Worm (Caenorhabditis elegans) whole organism, L3 larva: ENCODE results near the gene znf-593.

ENCODE experiments used
- R02D3.7 ChIP-seq: fragments of 150-350 bp; optimal IDR thresholded peaks from 2 replicates; lab custom pipeline; 2014; ENCODE audit warnings: missing biosample characterization, missing genetic modification characterization
- ZK546.5 ChIP-seq: sonication (generic microtip); optimal IDR thresholded peaks from 2 replicates; lab custom pipeline; 2017; ENCODE audit warnings: missing biosample characterization, missing genetic modification characterization
- aly-2 ChIP-seq: fragments of 150-350 bp; optimal IDR thresholded peaks from 2 replicates; lab custom pipeline; 2014; ENCODE audit warnings: missing biosample characterization, missing genetic modification characterization
- ama-1 ChIP-seq: fragments of 150-350 bp; optimal IDR thresholded peaks from 2 replicates; lab custom pipeline; 2018
- ceh-16 ChIP-seq: sonication (generic microtip); optimal IDR thresholded peaks from 2 replicates; lab custom pipeline; 2017; ENCODE audit warnings: missing biosample characterization, missing genetic modification characterization
- ceh-28 ChIP-seq: fragments of 150-350 bp; optimal IDR thresholded peaks from 2 replicates; lab custom pipeline; 2014; ENCODE audit warnings: missing biosample characterization, missing genetic modification reagents, missing genetic modification characterization
- ceh-9 ChIP-seq: sonication (generic microtip); optimal IDR thresholded peaks from 2 replicates; lab custom pipeline; 2018; ENCODE audit warnings: missing biosample characterization, missing genetic modification characterization
- daf-12 ChIP-seq: fragments of 150-350 bp; optimal IDR thresholded peaks from 2 replicates; lab custom pipeline; 2014; ENCODE audit warnings: missing biosample characterization, missing genetic modification reagents, missing genetic modification characterization
- egl-5 ChIP-seq: fragments of 150-350 bp; optimal IDR thresholded peaks from 2 replicates; lab custom pipeline; 2017; ENCODE audit warnings: missing biosample characterization, missing genetic modification reagents, missing genetic modification characterization, inconsistent platforms
- elt-2 ChIP-seq: sonication (generic microtip); optimal IDR thresholded peaks from 2 replicates; lab custom pipeline; 2016; ENCODE audit warnings: missing genetic modification reagents, mild to moderate bottlenecking, missing genetic modification characterization, missing compliant biosample characterization
- elt-3 ChIP-seq, 3 experiments: fragments of 150-350 bp in 1 of 3; sonication (generic microtip) in 2 of 3; optimal IDR thresholded peaks; 2 replicates in 2 of 3; 4 replicates in 1 of 3; lab custom pipeline; 2014 to 2017; ENCODE audit warnings: missing biosample characterization in 3 of 3, missing genetic modification characterization in 3 of 3
- fkh-10 ChIP-seq: sonication (generic microtip); optimal IDR thresholded peaks from 2 replicates; lab custom pipeline; 2017; ENCODE audit warnings: missing biosample characterization, missing genetic modification reagents, missing genetic modification characterization
- fkh-2 ChIP-seq: fragments of 150-350 bp; optimal IDR thresholded peaks from 2 replicates; lab custom pipeline; 2014; ENCODE audit warnings: missing biosample characterization, missing genetic modification reagents, missing genetic modification characterization
- fos-1 ChIP-seq: fragments of 150-350 bp; optimal IDR thresholded peaks from 2 replicates; lab custom pipeline; 2014; ENCODE audit warnings: missing biosample characterization, missing genetic modification characterization
- hmg-11 ChIP-seq: sonication (generic microtip); optimal IDR thresholded peaks from 2 replicates; lab custom pipeline; 2016; ENCODE audit warnings: missing genetic modification characterization, missing compliant biosample characterization
- lin-15B ChIP-seq: fragments of 150-350 bp; optimal IDR thresholded peaks from 2 replicates; lab custom pipeline; 2014; ENCODE audit warnings: missing biosample characterization, missing genetic modification characterization
- nfya-1 ChIP-seq: sonication (generic microtip); optimal IDR thresholded peaks from 2 replicates; lab custom pipeline; 2017; ENCODE audit warnings: missing genetic modification characterization, mild to moderate bottlenecking, missing compliant biosample characterization, antibody characterized with exemption, moderate library complexity; ENCODE audit not compliant: insufficient read depth
- nhr-23 ChIP-seq: fragments of 150-350 bp; optimal IDR thresholded peaks from 2 replicates; lab custom pipeline; 2014; ENCODE audit warnings: missing biosample characterization, missing genetic modification reagents, missing genetic modification characterization
- nhr-25 ChIP-seq: sonication (generic microtip); optimal IDR thresholded peaks from 2 replicates; lab custom pipeline; 2017; ENCODE audit warnings: missing biosample characterization, missing genetic modification characterization
- nhr-28 ChIP-seq: fragments of 150-350 bp; optimal IDR thresholded peaks from 2 replicates; lab custom pipeline; 2014; ENCODE audit warnings: missing biosample characterization, missing genetic modification characterization
- nhr-43 ChIP-seq: sonication (generic microtip); optimal IDR thresholded peaks from 2 replicates; lab custom pipeline; 2016; ENCODE audit warnings: mild to moderate bottlenecking, missing genetic modification characterization, missing compliant biosample characterization; ENCODE audit not compliant: poor library complexity, severe bottlenecking
- pha-4 ChIP-seq: fragments of 150-350 bp; optimal IDR thresholded peaks from 2 replicates; lab custom pipeline; 2014; ENCODE audit warnings: missing biosample characterization, missing genetic modification reagents, missing genetic modification characterization
- pqm-1 ChIP-seq: fragments of 150-350 bp; optimal IDR thresholded peaks from 2 replicates; lab custom pipeline; 2017; ENCODE audit warnings: missing biosample characterization, missing genetic modification characterization, inconsistent platforms
- skn-1 ChIP-seq: fragments of 150-350 bp; optimal IDR thresholded peaks from 2 replicates; lab custom pipeline; 2014; ENCODE audit warnings: missing biosample characterization, missing genetic modification characterization
- snpc-4 ChIP-seq: fragments of 150-350 bp; optimal IDR thresholded peaks from 2 replicates; lab custom pipeline; 2014; ENCODE audit warnings: missing biosample characterization, missing genetic modification characterization
- tbx-2 ChIP-seq: sonication (generic microtip); optimal IDR thresholded peaks from 2 replicates; lab custom pipeline; 2016; ENCODE audit warnings: mild to moderate bottlenecking, missing genetic modification characterization, missing compliant biosample characterization
- unc-39 ChIP-seq: sonication (generic microtip); optimal IDR thresholded peaks from 4 replicates; lab custom pipeline; 2017; ENCODE audit warnings: missing biosample characterization, missing genetic modification characterization
- unc-62 ChIP-seq: fragments of 150-350 bp; sonication (generic microtip); optimal IDR thresholded peaks from 4 replicates; lab custom pipeline; 2014; ENCODE audit warnings: missing biosample characterization, missing genetic modification reagents, missing genetic modification characterization
- zag-1 ChIP-seq: fragments of 150-350 bp; optimal IDR thresholded peaks from 2 replicates; lab custom pipeline; 2014; ENCODE audit warnings: missing biosample characterization, missing genetic modification characterization
- ztf-11 ChIP-seq: fragments of 150-350 bp; optimal IDR thresholded peaks from 2 replicates; lab custom pipeline; 2014; ENCODE audit warnings: missing biosample characterization, missing genetic modification characterization
- ztf-4 ChIP-seq: fragments of 150-350 bp; optimal IDR thresholded peaks from 2 replicates; lab custom pipeline; 2014; ENCODE audit warnings: missing biosample characterization, missing genetic modification characterization

znf-593 gene

ce11 chrIII:11918247-11918769, at the start of gene znf-593:
znf-593 (minus strand) TSS chrIII:11918719.
- peak; percentile 50 for TF ChIP-seq hmg-11 (tag; lab: Kevin White, UChicago)
- no peak for TF ChIP-seq daf-12 (tag; lab: Kevin White, UChicago)
- TF ChIP-seq ama-1 (lab: Kevin White, UChicago): peak; percentile 1
- TF ChIP-seq elt-2 (tag; lab: Kevin White, UChicago): peak; percentile 23
- no peak for TF ChIP-seq fos-1
- TF ChIP-seq nhr-43: peak; percentile 56
- TF ChIP-seq R02D3.7 (tag; lab: Kevin White, UChicago): no peak
- TF ChIP-seq pha-4: peak; percentile 32

- peak; percentile 4 for TF ChIP-seq snpc-4 (tag; lab: Kevin White, UChicago)
Measured at ce11 chrIII:11967049-11967448, 48.5 kb upstream of the znf-593 start.

ce11 chrIII:11960080-11960479, 41.6 kb upstream of the znf-593 start, which contains the start of gene top-3:
top-3 (minus strand) TSS chrIII:11960180.
- TF ChIP-seq ztf-11 (tag; lab: Kevin White, UChicago): no peak
- TF ChIP-seq nfya-1: no peak
- TF ChIP-seq tbx-2 (tag; lab: Kevin White, UChicago): no peak
- TF ChIP-seq ceh-28 (tag; lab: Kevin White, UChicago): no peak
- no peak for TF ChIP-seq lin-15B (tag; lab: Kevin White, UChicago)
- no peak for TF ChIP-seq ceh-16 (tag; lab: Kevin White, UChicago)
- TF ChIP-seq skn-1 (tag; lab: Kevin White, UChicago): no peak
- no peak for TF ChIP-seq ztf-4 (tag; lab: Kevin White, UChicago)
- no peak for TF ChIP-seq fkh-10 (GFP tag; lab: Kevin White, UChicago)
- TF ChIP-seq daf-12 (tag; lab: Kevin White, UChicago): no peak
- no peak for TF ChIP-seq egl-5
- no peak for TF ChIP-seq aly-2 (tag; lab: Kevin White, UChicago)
- TF ChIP-seq, all 47 proteins: peak for 0

ce11 chrIII:11954150-11954549, 35.6 kb upstream of the znf-593 start:
- TF ChIP-seq nfya-1 (peak; percentile 85), nhr-43 (no peak), ztf-11 (tag; lab: Kevin White, UChicago) (no peak)

ce11 chrIII:11951111-11951510, 32.6 kb upstream of the znf-593 start:
- TF ChIP-seq unc-62 (GFP tag; lab: Kevin White, UChicago): no peak
- no peak for TF ChIP-seq nhr-43
- no peak for TF ChIP-seq fkh-2
- no peak for TF ChIP-seq fkh-10 (GFP tag; lab: Kevin White, UChicago)
- TF ChIP-seq daf-12 (tag; lab: Kevin White, UChicago): no peak
- TF ChIP-seq aly-2 (tag; lab: Kevin White, UChicago): no peak
- TF ChIP-seq unc-39: no peak
- TF ChIP-seq nhr-28 (tag; lab: Kevin White, UChicago): no peak
- no peak for TF ChIP-seq egl-5

- TF ChIP-seq daf-12 (tag; lab: Kevin White, UChicago) (no peak), elt-2 (tag; lab: Kevin White, UChicago) (peak; percentile 40), pqm-1 (tag; lab: Kevin White, UChicago) (peak; percentile 40), zag-1 (tag; lab: Kevin White, UChicago) (no peak), nhr-25 (tag; lab: Kevin White, UChicago) (no peak), fos-1 (no peak), ZK546.5 (tag; lab: Kevin White, UChicago) (no peak), nhr-23 (no peak), pha-4 (peak; percentile 37)
Measured at ce11 chrIII:11949276-11949879, 30.9 kb upstream of the znf-593 start.

DNA sequence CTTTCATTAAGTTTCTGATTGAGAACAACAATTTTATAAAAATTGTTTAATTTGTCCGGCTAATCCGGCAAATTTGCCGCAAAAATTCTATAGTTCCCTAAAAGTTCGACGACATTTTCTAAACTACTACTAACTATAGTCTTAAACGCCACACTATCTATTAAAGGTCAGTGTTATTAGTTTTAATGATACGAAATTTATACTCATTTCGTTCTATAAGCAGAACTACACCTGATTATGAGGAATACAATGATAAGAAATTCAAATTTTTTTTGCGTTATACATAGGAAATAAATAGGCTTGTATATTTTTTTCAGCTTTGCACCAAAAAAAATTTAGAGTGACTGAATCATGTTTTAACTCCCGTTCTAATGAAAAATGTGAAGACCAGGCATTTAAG, 29.9 kb upstream of the znf-593 start:
- TF ChIP-seq elt-3 (tag; optimal IDR thresholded peaks at IDR 0.05; lab: Kevin White, UChicago) (no peak), lin-15B (tag; lab: Kevin White, UChicago) (no peak), pqm-1 (tag; lab: Kevin White, UChicago) (peak; percentile 13), pha-4 (peak; percentile 4), ceh-16 (tag; lab: Kevin White, UChicago) (no peak), ceh-9 (no peak)
- TF ChIP-seq, all 47 proteins: peak for 2
